Worm (Caenorhabditis elegans): ENCODE data around the gene Y39H10A.1.

ce11 chrV:3814009-3814408, 47.0 kb downstream of the Y39H10A.1 start:
- TF ChIP-seq npax-4 (tag; optimal IDR thresholded peaks at IDR 0.05) (no peak), elt-2 (tag; optimal IDR thresholded peaks at IDR 0.05) (no peak), C08G9.2 (tag; optimal IDR thresholded peaks at IDR 0.05) (no peak), nhr-11 (tag; optimal IDR thresholded peaks at IDR 0.05) (no peak), lin-11 (tag; optimal IDR thresholded peaks at IDR 0.05) (no peak), syd-9 (tag; optimal IDR thresholded peaks at IDR 0.05) (no peak), dmd-4 (tag; optimal IDR thresholded peaks at IDR 0.05; ENCODE audit: borderline replicate concordance) (no peak), hlh-15 (tag; optimal IDR thresholded peaks at IDR 0.05) (no peak), ceh-9 (tag; optimal IDR thresholded peaks at IDR 0.05) (no peak)
